Worm (Caenorhabditis elegans): Measurements from ENCODE around the gene math-26.

ce11 chrII:1735145-1735544 lies 36.3 kb upstream of the math-26 start:
- TF ChIP-seq ama-1 (optimal IDR thresholded peaks at IDR 0.05) = no peak
- no peak for TF ChIP-seq ceh-36 (tag; optimal IDR thresholded peaks at IDR 0.05)
- no peak for TF ChIP-seq tbx-37 (GFP tag; conservative IDR thresholded peaks at IDR 0.05)
- TF ChIP-seq hmg-4 (GFP tag; optimal IDR thresholded peaks at IDR 0.05) = no peak
- TF ChIP-seq ets-7 (tag; optimal IDR thresholded peaks at IDR 0.05) = no peak
- no peak for TF ChIP-seq hnd-1 (tag; optimal IDR thresholded peaks at IDR 0.05)
- no peak for TF ChIP-seq tbx-11 (GFP tag; IDR thresholded peaks at IDR 0.05)
- no peak for TF ChIP-seq pes-1 (GFP tag; IDR thresholded peaks at IDR 0.05)
